Worm (Caenorhabditis elegans) whole organism, L1 larva: ENCODE measurements around the gene fipr-28.

Experiments
- C04F5.9 ChIP-seq: sonication (generic microtip); optimal IDR thresholded peaks from 2 replicates; lab custom pipeline; 2016; ENCODE audit warnings: missing genetic modification characterization, missing compliant biosample characterization
- Y116A8C.19 ChIP-seq: sonication (generic microtip); optimal IDR thresholded peaks from 2 replicates; lab custom pipeline; 2016; ENCODE audit warnings: missing compliant biosample characterization, missing genetic modification characterization, borderline replicate concordance
- aha-1 ChIP-seq: fragments of 150-350 bp; optimal IDR thresholded peaks from 2 replicates; lab custom pipeline; 2014; ENCODE audit warnings: missing biosample characterization, missing genetic modification characterization
- alr-1 ChIP-seq: fragments of 200-800 bp; sonication (Bioruptor generic); optimal IDR thresholded peaks from 2 replicates; lab custom pipeline; 2018; ENCODE audit warnings: borderline replicate concordance, mild to moderate bottlenecking, missing genetic modification characterization, missing compliant biosample characterization
- aly-2 ChIP-seq: fragments of 150-350 bp; optimal IDR thresholded peaks from 2 replicates; lab custom pipeline; 2014; ENCODE audit warnings: missing biosample characterization, missing genetic modification characterization
- ama-1 ChIP-seq: fragments of 150-350 bp; optimal IDR thresholded peaks from 2 replicates; lab custom pipeline; 2014
- dpl-1 ChIP-seq, 3 experiments: fragments of 150-350 bp in 2 of 3; sonication (generic microtip) in 1 of 3; optimal IDR thresholded peaks; 2 replicates each; lab custom pipeline; 2014 to 2017; ENCODE audit warnings: missing biosample characterization in 3 of 3, missing genetic modification characterization in 3 of 3, missing genetic modification reagents in 3 of 3
- dsc-1 ChIP-seq: sonication (generic microtip); optimal IDR thresholded peaks from 2 replicates; lab custom pipeline; 2016; ENCODE audit warnings: mild to moderate bottlenecking, missing genetic modification characterization, missing compliant biosample characterization
- efl-3 ChIP-seq: fragments of 200-800 bp; sonication (Bioruptor generic); optimal IDR thresholded peaks from 2 replicates; lab custom pipeline; 2018; ENCODE audit warnings: mild to moderate bottlenecking, missing genetic modification characterization, missing compliant biosample characterization
- egl-13 ChIP-seq: sonication (generic microtip); optimal IDR thresholded peaks from 2 replicates; lab custom pipeline; 2016; ENCODE audit warnings: missing genotype, missing genetic modification reagents, missing genetic modification characterization, missing compliant biosample characterization
- egl-27 ChIP-seq, 2 experiments: fragments of 150-350 bp in 1 of 2; sonication (generic microtip); optimal IDR thresholded peaks; 3 replicates each; lab custom pipeline; 2017 to 2018; ENCODE audit warnings: missing biosample characterization in 2 of 2, missing genetic modification characterization in 2 of 2, missing genetic modification reagents in 2 of 2
- elt-2 ChIP-seq: sonication (generic microtip); optimal IDR thresholded peaks from 2 replicates; lab custom pipeline; 2016; ENCODE audit warnings: missing genetic modification characterization, mild to moderate bottlenecking, inconsistent platforms, missing compliant biosample characterization, missing genetic modification reagents
- elt-3 ChIP-seq, 6 experiments: fragments of 150-350 bp in 1 of 6; sonication (generic microtip); optimal IDR thresholded peaks; 2 replicates each; lab custom pipeline; 2017 to 2018; ENCODE audit warnings: missing biosample characterization in 6 of 6, missing genetic modification characterization in 6 of 6, inconsistent platforms in 1 of 6
- ets-5 ChIP-seq: fragments of 200-800 bp; sonication (Bioruptor generic); IDR thresholded peaks from 2 replicates; pipeline ENCODE4 v1.3.6; 2022; ENCODE audit warnings: missing genetic modification characterization, missing compliant biosample characterization
- fkh-10 ChIP-seq: sonication (generic microtip); optimal IDR thresholded peaks from 2 replicates; lab custom pipeline; 2017; ENCODE audit warnings: missing biosample characterization, missing genetic modification reagents, missing genetic modification characterization
- fkh-4 ChIP-seq: sonication (generic microtip); optimal IDR thresholded peaks from 2 replicates; lab custom pipeline; 2016; ENCODE audit warnings: missing compliant biosample characterization, missing genetic modification characterization, borderline replicate concordance
- fos-1 ChIP-seq: fragments of 150-350 bp; optimal IDR thresholded peaks from 2 replicates; lab custom pipeline; 2014; ENCODE audit warnings: missing biosample characterization, missing genetic modification characterization
- grh-1 ChIP-seq: fragments of 200-800 bp; sonication (Bioruptor generic); IDR thresholded peaks from 2 replicates; pipeline ENCODE4 v1.3.6; 2022; ENCODE audit warnings: missing genetic modification reagents, missing genetic modification characterization, missing compliant biosample characterization
- hlh-17 ChIP-seq: fragments of 200-800 bp; sonication (Bioruptor generic); optimal IDR thresholded peaks from 2 replicates; lab custom pipeline; 2018; ENCODE audit warnings: missing genetic modification characterization, mild to moderate bottlenecking, missing compliant biosample characterization, moderate library complexity, borderline replicate concordance
- hlh-4 ChIP-seq: sonication (generic microtip); optimal IDR thresholded peaks from 2 replicates; lab custom pipeline; 2016; ENCODE audit warnings: mild to moderate bottlenecking, missing genetic modification characterization, missing compliant biosample characterization
- hpl-2 ChIP-seq: fragments of 150-350 bp; optimal IDR thresholded peaks from 2 replicates; lab custom pipeline; 2014; ENCODE audit warnings: missing biosample characterization, missing genetic modification reagents, missing genetic modification characterization
- irx-1 ChIP-seq: sonication (generic microtip); optimal IDR thresholded peaks from 2 replicates; lab custom pipeline; 2016; ENCODE audit warnings: missing genetic modification characterization, missing compliant biosample characterization
- isw-1 ChIP-seq: fragments of 200-800 bp; sonication (Bioruptor generic); IDR thresholded peaks from 2 replicates; pipeline ENCODE4 v1.3.6; 2022; ENCODE audit warnings: missing genetic modification characterization, missing compliant biosample characterization
- lin-14 ChIP-seq: fragments of 200-800 bp; sonication (Bioruptor generic); optimal IDR thresholded peaks from 2 replicates; lab custom pipeline; 2018; ENCODE audit warnings: mild to moderate bottlenecking, missing genetic modification characterization, moderate library complexity, missing compliant biosample characterization
- lin-15B ChIP-seq: fragments of 150-350 bp; sonication (generic microtip); optimal IDR thresholded peaks from 3 replicates; lab custom pipeline; 2014; ENCODE audit warnings: missing biosample characterization, missing genetic modification characterization
- lin-39 ChIP-seq: fragments of 150-350 bp; optimal IDR thresholded peaks from 2 replicates; lab custom pipeline; 2014; ENCODE audit warnings: missing biosample characterization, missing genetic modification reagents, missing genetic modification characterization
- lir-3 ChIP-seq: sonication (generic microtip); optimal IDR thresholded peaks from 2 replicates; lab custom pipeline; 2016; ENCODE audit warnings: mild to moderate bottlenecking, missing genetic modification characterization, moderate library complexity, missing compliant biosample characterization; ENCODE audit not compliant: poor library complexity
- lsy-2 ChIP-seq, 2 experiments: fragments of 150-350 bp; optimal IDR thresholded peaks; 2 replicates each; lab custom pipeline; 2014; ENCODE audit warnings: missing biosample characterization in 2 of 2, missing genetic modification characterization in 2 of 2
- mab-9 ChIP-seq: fragments of 200-800 bp; sonication (Bioruptor generic); IDR thresholded peaks from 2 replicates; pipeline ENCODE4 v1.3.6; 2022; ENCODE audit warnings: missing genetic modification reagents, missing genetic modification characterization, missing compliant biosample characterization
- mdl-1 ChIP-seq, 2 experiments: fragments of 150-350 bp; optimal IDR thresholded peaks; 2 replicates each; lab custom pipeline; 2014 to 2017; ENCODE audit warnings: missing biosample characterization in 2 of 2, missing genetic modification characterization in 2 of 2, inconsistent platforms in 1 of 2
- mef-2 ChIP-seq: fragments of 150-350 bp; optimal IDR thresholded peaks from 2 replicates; lab custom pipeline; 2014; ENCODE audit warnings: missing biosample characterization, missing genetic modification characterization
- mep-1 ChIP-seq: fragments of 150-350 bp; optimal IDR thresholded peaks from 2 replicates; lab custom pipeline; 2014; ENCODE audit warnings: missing biosample characterization, missing genetic modification characterization
- nhr-11 ChIP-seq: fragments of 150-350 bp; optimal IDR thresholded peaks from 2 replicates; lab custom pipeline; 2014; ENCODE audit warnings: missing biosample characterization, missing genetic modification characterization
- nhr-12 ChIP-seq: sonication (generic microtip); optimal IDR thresholded peaks from 2 replicates; lab custom pipeline; 2017; ENCODE audit warnings: missing biosample characterization, missing genetic modification characterization
- nhr-19 ChIP-seq: fragments of 200-800 bp; sonication (Bioruptor generic); conservative IDR thresholded peaks from 2 replicates; pipeline ENCODE4 v1.3.6; 2022; ENCODE audit warnings: missing genetic modification characterization, missing compliant biosample characterization
- nhr-237 ChIP-seq: fragments of 150-350 bp; optimal IDR thresholded peaks from 2 replicates; lab custom pipeline; 2014; ENCODE audit warnings: missing biosample characterization, missing genetic modification characterization
- nhr-71 ChIP-seq: sonication (generic microtip); optimal IDR thresholded peaks from 2 replicates; lab custom pipeline; 2016; ENCODE audit warnings: mild to moderate bottlenecking, missing genetic modification characterization, moderate library complexity, missing compliant biosample characterization
- nhr-77 ChIP-seq: fragments of 150-350 bp; optimal IDR thresholded peaks from 2 replicates; lab custom pipeline; 2014; ENCODE audit warnings: missing biosample characterization, missing genetic modification characterization
- nhr-84 ChIP-seq: sonication (generic microtip); optimal IDR thresholded peaks from 2 replicates; lab custom pipeline; 2017; ENCODE audit warnings: missing biosample characterization, missing genetic modification characterization
- nhr-85 ChIP-seq: sonication (generic microtip); peaks from one replicate; lab custom pipeline; 2016; ENCODE audit warnings: missing genetic modification characterization, inconsistent platforms, missing compliant biosample characterization
- pag-3 ChIP-seq: sonication (generic microtip); optimal IDR thresholded peaks from 2 replicates; lab custom pipeline; 2017; ENCODE audit warnings: missing genetic modification characterization, mild to moderate bottlenecking, missing compliant biosample characterization, antibody characterized with exemption, borderline replicate concordance; ENCODE audit not compliant: insufficient read depth
- pax-3 ChIP-seq: fragments of 200-800 bp; sonication (Bioruptor generic); optimal IDR thresholded peaks from 2 replicates; lab custom pipeline; 2018; ENCODE audit warnings: mild to moderate bottlenecking, missing genetic modification characterization, moderate library complexity, missing compliant biosample characterization
- snpc-4 ChIP-seq: fragments of 150-350 bp; optimal IDR thresholded peaks from 2 replicates; lab custom pipeline; 2014; ENCODE audit warnings: missing biosample characterization, missing genetic modification characterization
- snu-23 ChIP-seq: sonication (generic microtip); optimal IDR thresholded peaks from 2 replicates; lab custom pipeline; 2016; ENCODE audit warnings: missing genetic modification characterization, missing compliant biosample characterization
- sptf-1 ChIP-seq: fragments of 150-350 bp; optimal IDR thresholded peaks from 2 replicates; lab custom pipeline; 2014; ENCODE audit warnings: missing biosample characterization, missing genetic modification characterization
- sup-37 ChIP-seq: fragments of 200-800 bp; sonication (Bioruptor generic); optimal IDR thresholded peaks from 2 replicates; lab custom pipeline; 2018; ENCODE audit warnings: mild to moderate bottlenecking, missing genetic modification characterization, missing compliant biosample characterization
- swsn-7 ChIP-seq: sonication (generic microtip); optimal IDR thresholded peaks from 2 replicates; lab custom pipeline; 2016; ENCODE audit warnings: missing genetic modification characterization, missing compliant biosample characterization
- tbx-2 ChIP-seq: sonication (generic microtip); optimal IDR thresholded peaks from 2 replicates; lab custom pipeline; 2016; ENCODE audit warnings: missing genetic modification characterization, missing compliant biosample characterization
- tlp-1 ChIP-seq: fragments of 150-350 bp; optimal IDR thresholded peaks from 2 replicates; lab custom pipeline; 2014; ENCODE audit warnings: missing biosample characterization, missing genetic modification characterization
- unc-30 ChIP-seq: sonication (generic microtip); optimal IDR thresholded peaks from 2 replicates; lab custom pipeline; 2017; ENCODE audit warnings: missing biosample characterization, missing genetic modification characterization
- unc-62 ChIP-seq: fragments of 150-350 bp; optimal IDR thresholded peaks from 2 replicates; lab custom pipeline; 2014; ENCODE audit warnings: missing biosample characterization, missing genetic modification reagents, missing genetic modification characterization
- unc-86 ChIP-seq: sonication (generic microtip); optimal IDR thresholded peaks from 2 replicates; lab custom pipeline; 2016; ENCODE audit warnings: missing genetic modification characterization, missing compliant biosample characterization
- zip-4 ChIP-seq: fragments of 200-800 bp; sonication (Bioruptor generic); optimal IDR thresholded peaks from 2 replicates; lab custom pipeline; 2018; ENCODE audit warnings: mild to moderate bottlenecking, missing genetic modification characterization, moderate library complexity, missing compliant biosample characterization
- ztf-4 ChIP-seq: fragments of 150-350 bp; optimal IDR thresholded peaks from 2 replicates; lab custom pipeline; 2014; ENCODE audit warnings: missing biosample characterization, missing genetic modification characterization

Gene fipr-28

ce11 chrIV:16663591-16663990 is 35.8 kb downstream of the fipr-28 start (continued):
- TF ChIP-seq alr-1 (tag; lab: Kevin White, UChicago) (no peak), mef-2 (tag; lab: Kevin White, UChicago) (no peak), ztf-4 (tag; lab: Kevin White, UChicago) (no peak), nhr-19 (peak; percentile 51), fkh-10 (GFP tag; lab: Kevin White, UChicago) (no peak), hlh-4 (tag; lab: Kevin White, UChicago) (no peak), unc-86 (tag; lab: Kevin White, UChicago) (peak; percentile 64), tbx-2 (peak; percentile 61), pax-3 (tag; lab: Kevin White, UChicago) (peak; percentile 23), pag-3 (tag; lab: Kevin White, UChicago) (no peak), nhr-237 (tag; lab: Kevin White, UChicago) (no peak), fkh-4 (tag; lab: Kevin White, UChicago) (no peak), dsc-1 (tag; lab: Kevin White, UChicago) (peak; percentile 50), zip-4 (GFP tag; lab: Kevin White, UChicago) (no peak), egl-27 (tag; optimal IDR thresholded peaks at IDR 0.05; lab: Kevin White, UChicago) (no peak), isw-1 (peak; percentile 21; the same call in 1 of the 2 replicates), nhr-85 (tag; lab: Kevin White, UChicago) (no peak), hlh-17 (GFP tag; lab: Kevin White, UChicago) (no peak), irx-1 (tag; lab: Kevin White, UChicago) (no peak), aly-2 (no peak), lsy-2 (tag; optimal IDR thresholded peaks at IDR 0.05; lab: Kevin White, UChicago) (peak; percentile 57 to 80), aha-1 (tag; lab: Kevin White, UChicago) (no peak), tlp-1 (tag; lab: Kevin White, UChicago) (no peak), mep-1 (peak; percentile 31), C04F5.9 (tag; lab: Kevin White, UChicago) (no peak), grh-1 (no peak), mdl-1 (tag; optimal IDR thresholded peaks at IDR 0.05; lab: Kevin White, UChicago) (no peak), elt-3 (tag; optimal IDR thresholded peaks at IDR 0.05; lab: Kevin White, UChicago) (no peak), efl-3 (GFP tag; lab: Kevin White, UChicago) (no peak), elt-2 (no peak), swsn-7 (peak; percentile 51), sup-37 (GFP tag; lab: Kevin White, UChicago) (no peak), lir-3 (tag; lab: Kevin White, UChicago) (no peak), nhr-12 (tag; lab: Kevin White, UChicago) (no peak), lin-14 (GFP tag; lab: Kevin White, UChicago) (peak; percentile 87), nhr-11 (no peak), snpc-4 (tag; lab: Kevin White, UChicago) (peak; percentile 40), dpl-1 (GFP tag; optimal IDR thresholded peaks at IDR 0.05; lab: Kevin White, UChicago) (peak in 1 of 3 experiments; percentile 21), lin-15B (tag; lab: Kevin White, UChicago) (no peak), nhr-71 (tag; lab: Kevin White, UChicago) (peak; percentile 73), hpl-2 (no peak), ama-1 (no peak), sptf-1 (no peak), fos-1 (tag; lab: Kevin White, UChicago) (peak; percentile 27), ets-5 (GFP tag; lab: Robert Waterston, UW) (no peak), egl-13 (tag; lab: Kevin White, UChicago) (no peak), Y116A8C.19 (no peak), unc-62 (GFP tag; lab: Kevin White, UChicago) (no peak), nhr-77 (peak; percentile 60), mab-9 (no peak), lin-39 (no peak), snu-23 (peak; percentile 50), nhr-84 (tag; lab: Kevin White, UChicago) (no peak), unc-30 (tag; lab: Kevin White, UChicago) (no peak)
